Fruit fly (Drosophila melanogaster): ENCODE data around the gene CG6765.

CG6765 gene

DNA sequence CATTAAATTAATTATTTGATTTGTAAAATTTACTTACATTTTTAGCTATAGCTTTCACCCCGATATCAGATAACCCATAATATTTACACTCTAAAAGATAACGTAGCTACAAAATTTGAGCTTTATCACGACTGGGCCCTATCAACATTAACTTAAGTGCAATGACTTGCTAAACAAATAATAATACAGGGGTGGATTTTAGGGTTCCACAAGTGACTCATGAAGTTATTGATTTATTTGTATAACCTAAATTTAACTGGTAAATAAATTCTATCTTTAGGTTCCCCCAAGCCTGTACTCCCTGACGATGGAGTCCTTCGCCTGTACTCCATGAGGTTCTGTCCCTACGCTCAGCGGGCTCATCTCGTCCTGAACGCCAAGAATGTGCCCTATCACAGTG lies 6.7 kb downstream of the CG6765 start:
- no peak for TF ChIP-seq Snoo (tag; optimal IDR thresholded peaks at IDR 0.05)
- peak; percentile 22 for TF ChIP-seq EcR (GFP tag; optimal IDR thresholded peaks at IDR 0.05)

DNA sequence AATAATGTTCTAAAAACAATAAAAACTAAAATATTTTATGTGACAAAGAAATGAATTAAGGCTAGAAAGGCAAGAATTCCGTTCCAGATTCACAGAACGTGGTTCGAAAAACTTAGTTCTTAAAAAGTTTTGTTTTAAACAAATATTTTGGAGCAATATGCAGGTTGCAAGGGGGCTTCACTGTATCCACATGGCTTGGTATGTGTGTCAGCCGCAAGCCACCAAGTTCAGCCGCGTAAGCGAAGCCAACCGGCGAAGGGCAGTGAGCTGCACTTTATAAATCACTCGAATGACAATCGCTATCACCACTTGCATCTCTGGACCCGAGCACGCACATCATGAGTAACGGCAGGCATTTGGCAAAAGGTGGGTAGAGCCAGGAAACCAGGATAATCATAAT lies 7.7 kb downstream of the CG6765 start, which contains the start of gene se:
Gene se (plus strand): TSS at position 301 of the 400 bp plus-strand sequence.
- no peak for TF ChIP-seq CG32121 (GFP tag; IDR thresholded peaks at IDR 0.05)
- no peak for TF ChIP-seq Snoo (tag; optimal IDR thresholded peaks at IDR 0.05)
- TF ChIP-seq D1 (tag; optimal IDR thresholded peaks at IDR 0.05), result no peak
- TF ChIP-seq rn (GFP tag; IDR thresholded peaks at IDR 0.05), result no peak
- TF ChIP-seq CG9948 (tag; optimal IDR thresholded peaks at IDR 0.05), result no peak
- no peak for TF ChIP-seq CG4496 (GFP tag; IDR thresholded peaks at IDR 0.05)
- TF ChIP-seq CG12605 (GFP tag; IDR thresholded peaks at IDR 0.05), result no peak
- no peak for TF ChIP-seq CG15710 (tag; optimal IDR thresholded peaks at IDR 0.05)
- no peak for TF ChIP-seq EcR (GFP tag; optimal IDR thresholded peaks at IDR 0.05)
- no peak for TF ChIP-seq CG13204 (GFP tag; optimal IDR thresholded peaks at IDR 0.05)
- TF ChIP-seq Pif1A (GFP tag; optimal IDR thresholded peaks at IDR 0.05), result no peak
- TF ChIP-seq CG17806 (tag; optimal IDR thresholded peaks at IDR 0.05), result no peak

DNA sequence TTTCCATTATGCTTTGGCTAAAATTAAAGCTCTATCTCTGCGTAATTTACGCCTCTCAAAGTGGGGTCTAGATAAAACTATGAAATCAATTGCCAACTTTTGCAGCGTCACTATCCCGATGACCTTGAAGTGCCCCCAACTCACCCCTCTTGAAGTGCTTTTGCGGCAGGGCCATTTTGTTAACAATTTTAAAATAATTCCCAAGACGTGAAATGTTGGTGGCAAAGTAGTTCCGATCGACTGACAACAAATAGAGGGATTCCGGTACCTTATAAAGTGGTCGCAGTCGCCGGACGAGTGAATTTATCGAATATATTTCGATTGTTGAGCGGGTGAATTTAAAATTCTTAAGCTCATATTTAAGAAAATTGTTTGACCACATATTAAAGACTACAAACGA lies 10.7 kb downstream of the CG6765 start, which contains the start of gene GstO2:
Gene GstO2 (minus strand): TSS at position 245 of the 400 bp plus-strand sequence.
- TF ChIP-seq CG13204 (GFP tag; optimal IDR thresholded peaks at IDR 0.05) (no peak), CG32121 (GFP tag; IDR thresholded peaks at IDR 0.05) (no peak), Ets98B (GFP tag; IDR thresholded peaks at IDR 0.05) (no peak), rn (GFP tag; IDR thresholded peaks at IDR 0.05) (no peak), fd96Ca (GFP tag; IDR thresholded peaks at IDR 0.05) (no peak), Pif1A (GFP tag; optimal IDR thresholded peaks at IDR 0.05) (no peak), CG15710 (tag; optimal IDR thresholded peaks at IDR 0.05) (no peak), CG12605 (GFP tag; IDR thresholded peaks at IDR 0.05) (no peak), Pif1B (GFP tag; optimal IDR thresholded peaks at IDR 0.05) (no peak), Snoo (tag; optimal IDR thresholded peaks at IDR 0.05) (no peak), CG17806 (tag; optimal IDR thresholded peaks at IDR 0.05) (no peak), CG8159 (tag; optimal IDR thresholded peaks at IDR 0.05) (no peak), CG9948 (tag; optimal IDR thresholded peaks at IDR 0.05) (no peak), CG14655 (GFP tag; optimal IDR thresholded peaks at IDR 0.05) (no peak), gl (tag; optimal IDR thresholded peaks at IDR 0.05) (no peak)

DNA sequence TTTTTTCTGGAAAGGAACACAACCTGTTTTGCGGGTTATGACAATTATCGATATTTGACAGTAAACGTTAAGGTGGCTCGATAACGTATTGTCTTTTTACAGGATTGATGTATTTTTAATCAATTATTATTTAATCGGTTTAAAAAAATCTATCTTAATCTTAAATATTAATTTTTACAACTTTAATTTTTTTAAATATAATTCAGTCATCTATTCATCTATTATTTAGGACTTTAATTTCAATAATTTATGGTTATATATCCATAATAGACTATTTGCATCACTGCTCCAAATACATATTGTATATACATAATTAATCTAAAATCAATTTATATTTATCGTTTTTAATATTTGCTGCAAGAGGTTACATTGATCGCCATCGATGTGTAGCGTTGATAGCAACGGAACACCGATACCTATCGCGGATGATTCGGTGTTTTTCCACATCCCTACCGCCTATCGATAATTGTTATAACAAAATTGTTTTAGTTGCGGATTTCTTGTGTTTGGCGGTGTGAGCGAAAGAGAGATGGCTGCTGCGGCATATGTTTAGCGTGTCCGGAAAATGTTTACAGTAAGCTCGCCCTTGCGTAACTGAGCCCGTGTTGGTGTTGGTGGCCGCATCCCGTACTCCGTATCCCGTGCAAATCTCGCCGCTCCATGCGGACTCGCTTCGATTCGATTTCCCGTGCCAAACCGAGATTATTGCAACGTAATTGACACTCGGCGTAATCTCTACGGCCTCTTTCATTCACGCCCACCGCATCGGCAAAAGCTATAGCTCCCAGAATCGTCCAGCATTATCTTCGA lies 12.5 kb downstream of the CG6765 start, which contains the start of the genes GstO1 and foi:
Gene GstO1 (minus strand): TSS at position 51 of the 810 bp plus-strand sequence.
Gene foi (plus strand): TSS at position 429 of the 810 bp plus-strand sequence.
- TF ChIP-seq CG9948 (tag; optimal IDR thresholded peaks at IDR 0.05), result no peak
- TF ChIP-seq Pif1A (GFP tag; optimal IDR thresholded peaks at IDR 0.05), result no peak
- no peak for TF ChIP-seq fd96Ca (GFP tag; IDR thresholded peaks at IDR 0.05)
- no peak for TF ChIP-seq EcR (GFP tag; optimal IDR thresholded peaks at IDR 0.05)
- TF ChIP-seq CG32121 (GFP tag; IDR thresholded peaks at IDR 0.05), result 0 out of 2 replicates have a peak, but pooled peaks have one; percentile 24
- no peak for TF ChIP-seq CG12605 (GFP tag; IDR thresholded peaks at IDR 0.05)
- no peak for TF ChIP-seq CG10348 (GFP tag; IDR thresholded peaks at IDR 0.05)
- TF ChIP-seq CG4496 (GFP tag; IDR thresholded peaks at IDR 0.05), result peak; percentile 38; the same call in 2 of the 3 replicates
- peak; percentile 5 for TF ChIP-seq Snoo (tag; optimal IDR thresholded peaks at IDR 0.05)
- peak; percentile 14 for TF ChIP-seq CG15710 (tag; optimal IDR thresholded peaks at IDR 0.05)
- TF ChIP-seq D1 (tag; optimal IDR thresholded peaks at IDR 0.05), result no peak
- TF ChIP-seq Pif1B (GFP tag; optimal IDR thresholded peaks at IDR 0.05), result no peak
- peak; percentile 45; the same call in 1 of the 2 replicates for TF ChIP-seq Ets98B (GFP tag; IDR thresholded peaks at IDR 0.05)
- TF ChIP-seq CG13204 (GFP tag; optimal IDR thresholded peaks at IDR 0.05), result no peak
- no peak for TF ChIP-seq CG14655 (GFP tag; optimal IDR thresholded peaks at IDR 0.05)
- TF ChIP-seq gl (tag; optimal IDR thresholded peaks at IDR 0.05), result peak; percentile 8
- TF ChIP-seq rn (GFP tag; IDR thresholded peaks at IDR 0.05), result no peak
- no peak for TF ChIP-seq CG8301 (tag; optimal IDR thresholded peaks at IDR 0.05)
- TF ChIP-seq CG17806 (tag; optimal IDR thresholded peaks at IDR 0.05), result no peak
- TF ChIP-seq CG34367 (tag; optimal IDR thresholded peaks at IDR 0.05), result no peak
- TF ChIP-seq CG8159 (tag; optimal IDR thresholded peaks at IDR 0.05), result peak; percentile 80

DNA sequence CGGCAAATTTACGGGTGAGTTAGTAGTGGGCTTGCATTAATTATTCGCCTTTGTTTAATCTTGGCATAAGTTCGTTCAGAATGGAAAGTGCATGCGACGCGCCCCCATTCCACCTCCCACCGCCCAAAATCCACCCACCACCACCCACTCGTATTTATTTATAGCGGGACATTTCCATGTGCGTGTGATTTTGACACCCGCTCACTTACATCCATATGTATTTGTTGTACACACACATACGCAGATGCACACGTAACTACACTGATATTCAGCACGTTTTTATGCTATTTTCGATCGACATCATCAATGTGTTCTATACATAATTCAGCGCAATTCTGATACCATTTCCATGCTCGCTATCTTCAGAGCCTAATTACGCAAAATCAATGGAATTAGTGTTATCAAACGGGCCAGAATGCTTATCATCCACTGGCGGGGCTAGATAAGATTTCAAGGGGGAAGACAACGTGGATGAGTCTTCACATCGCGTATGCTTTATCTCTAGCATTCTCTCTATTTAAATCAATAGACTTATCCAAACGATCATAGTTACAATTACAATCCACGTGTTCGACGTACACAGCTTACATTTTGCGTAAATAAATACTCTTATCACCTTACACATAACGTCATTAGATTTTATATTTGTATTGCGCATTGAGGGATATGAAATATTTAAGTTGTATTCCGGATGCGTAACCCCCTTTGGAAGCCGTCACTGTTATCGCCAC lies 13.3 kb downstream of the CG6765 start:
- TF ChIP-seq D1 (tag; optimal IDR thresholded peaks at IDR 0.05), result peak; percentile 8
- TF ChIP-seq CG13204 (GFP tag; optimal IDR thresholded peaks at IDR 0.05), result no peak

DNA sequence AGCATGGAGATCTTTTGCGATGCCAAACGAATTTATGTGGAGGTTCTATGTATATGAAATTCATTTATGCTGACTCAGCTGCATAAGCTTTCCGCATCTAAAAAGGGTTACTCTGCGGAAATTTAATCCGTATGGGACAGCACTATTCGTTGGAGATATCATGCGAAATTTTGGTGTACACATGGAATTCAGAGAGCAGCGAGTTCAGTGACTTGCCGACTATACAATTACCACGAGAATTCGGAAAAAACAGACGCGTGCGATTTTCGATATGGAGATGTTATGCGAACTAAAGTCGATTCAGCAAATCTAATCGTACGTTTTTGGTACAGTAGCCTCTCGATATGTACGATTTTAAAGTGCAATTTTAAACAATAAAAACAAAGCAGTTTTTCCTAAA lies 15.3 kb downstream of the CG6765 start:
- TF ChIP-seq Pif1B (GFP tag; optimal IDR thresholded peaks at IDR 0.05) (no peak), CG8301 (tag; optimal IDR thresholded peaks at IDR 0.05) (no peak), Ets98B (GFP tag; IDR thresholded peaks at IDR 0.05) (no peak), fd96Ca (GFP tag; IDR thresholded peaks at IDR 0.05) (no peak), CG4496 (GFP tag; IDR thresholded peaks at IDR 0.05) (no peak), CG34367 (tag; optimal IDR thresholded peaks at IDR 0.05) (no peak), CG15710 (tag; optimal IDR thresholded peaks at IDR 0.05) (no peak), CG9948 (tag; optimal IDR thresholded peaks at IDR 0.05) (no peak), CG8159 (tag; optimal IDR thresholded peaks at IDR 0.05) (no peak), CG32121 (GFP tag; IDR thresholded peaks at IDR 0.05) (no peak), CG10348 (GFP tag; IDR thresholded peaks at IDR 0.05) (no peak), Snoo (tag; optimal IDR thresholded peaks at IDR 0.05) (no peak), D1 (tag; optimal IDR thresholded peaks at IDR 0.05) (no peak)
